Fruit fly (Drosophila melanogaster) whole organism, embryonic: ENCODE results near the gene Ptpmeg2.

Source experiments
- Abd-B ChIP-seq: fragments of 200-800 bp; sonication (Bioruptor generic); optimal IDR thresholded peaks from 2 replicates; lab custom pipeline; 2018; ENCODE audit warnings: missing biosample characterization, mild to moderate bottlenecking, missing genetic modification characterization, moderate library complexity
- B-H1 ChIP-seq: fragments of 200-800 bp; sonication (Bioruptor generic); IDR thresholded peaks from 3 replicates; pipeline ENCODE4 v1.3.6; 2022; ENCODE audit warnings: missing biosample characterization, missing genetic modification characterization
- CG11398 ChIP-seq: fragments of 200-800 bp; sonication (Bioruptor generic); optimal IDR thresholded peaks from 2 replicates; lab custom pipeline; 2016; ENCODE audit warnings: missing biosample characterization, missing genetic modification characterization
- CG12104 ChIP-seq: fragments of 200-800 bp; sonication (Bioruptor generic); optimal IDR thresholded peaks from 3 replicates; lab custom pipeline; 2016; ENCODE audit warnings: missing biosample characterization, missing genetic modification characterization
- CG12236 ChIP-seq: fragments of 200-800 bp; sonication (Bioruptor generic); optimal IDR thresholded peaks from 2 replicates; lab custom pipeline; 2016; ENCODE audit warnings: missing biosample characterization, missing genetic modification characterization
- CG1233 ChIP-seq: fragments of 200-800 bp; sonication (Bioruptor generic); optimal IDR thresholded peaks from 4 replicates; lab custom pipeline; 2018; ENCODE audit warnings: missing biosample characterization, mild to moderate bottlenecking, missing genetic modification characterization
- CG14667 ChIP-seq: fragments of 200-800 bp; sonication (Bioruptor generic); IDR thresholded peaks from 2 replicates; pipeline ENCODE4 v1.3.6; 2022; ENCODE audit warnings: missing biosample characterization, missing genetic modification characterization
- CG14710 ChIP-seq: fragments of 200-800 bp; sonication (Bioruptor generic); optimal IDR thresholded peaks from 3 replicates; lab custom pipeline; 2019; ENCODE audit warnings: missing biosample characterization, mild to moderate bottlenecking, missing genetic modification characterization, moderate library complexity
- CG1603 ChIP-seq: fragments of 200-800 bp; sonication (Bioruptor generic); optimal IDR thresholded peaks from 2 replicates; lab custom pipeline; 2019; ENCODE audit warnings: missing biosample characterization, mild to moderate bottlenecking, missing genetic modification characterization, moderate library complexity
- CG16779 ChIP-seq: fragments of 200-800 bp; sonication (Bioruptor generic); IDR thresholded peaks from 2 replicates; pipeline ENCODE4 v1.3.6; 2022; ENCODE audit warnings: missing biosample characterization, missing genetic modification characterization
- CG18619 ChIP-seq: fragments of 200-800 bp; sonication (Bioruptor generic); optimal IDR thresholded peaks from 3 replicates; lab custom pipeline; 2017; ENCODE audit warnings: missing biosample characterization, mild to moderate bottlenecking, missing genetic modification characterization
- CG2199 ChIP-seq: fragments of 200-800 bp; sonication (Bioruptor generic); IDR thresholded peaks from 3 replicates; pipeline ENCODE4 v1.3.6; 2022; ENCODE audit warnings: missing biosample characterization, missing genetic modification characterization
- CG4820 ChIP-seq: fragments of 200-800 bp; sonication (Bioruptor generic); optimal IDR thresholded peaks from 3 replicates; lab custom pipeline; 2016; ENCODE audit warnings: missing biosample characterization, missing genetic modification characterization
- CG7357 ChIP-seq: fragments of 200-800 bp; sonication (Bioruptor generic); IDR thresholded peaks from 3 replicates; pipeline ENCODE4 v1.3.6; 2022; ENCODE audit warnings: missing biosample characterization, missing genetic modification characterization
- CG7928 ChIP-seq: fragments of 200-800 bp; sonication (Bioruptor generic); optimal IDR thresholded peaks from 2 replicates; lab custom pipeline; 2017; ENCODE audit warnings: missing biosample characterization, mild to moderate bottlenecking, missing genetic modification characterization
- CG8388 ChIP-seq: fragments of 200-800 bp; sonication (Bioruptor generic); optimal IDR thresholded peaks from 2 replicates; lab custom pipeline; 2019; ENCODE audit warnings: missing biosample characterization, mild to moderate bottlenecking, missing genetic modification characterization, moderate library complexity
- CG8944 ChIP-seq: fragments of 200-800 bp; sonication (Bioruptor generic); optimal IDR thresholded peaks from 3 replicates; lab custom pipeline; 2016; ENCODE audit warnings: missing biosample characterization, missing genetic modification characterization
- Camta ChIP-seq: fragments of 200-800 bp; sonication (Bioruptor generic); optimal IDR thresholded peaks from 2 replicates; lab custom pipeline; 2016; ENCODE audit warnings: missing biosample characterization, missing genetic modification characterization
- Deaf1 ChIP-seq: fragments of 200-800 bp; optimal IDR thresholded peaks from 3 replicates; lab custom pipeline; 2019; ENCODE audit warnings: missing biosample characterization, mild to moderate bottlenecking, missing genetic modification characterization, moderate library complexity
- E2f1 ChIP-seq: fragments of 200-800 bp; sonication (Bioruptor generic); IDR thresholded peaks from 2 replicates; pipeline ENCODE4 v1.3.6; 2022; ENCODE audit warnings: missing biosample characterization, missing genetic modification characterization
- ERR ChIP-seq: fragments of 200-800 bp; sonication (Bioruptor generic); optimal IDR thresholded peaks from 2 replicates; lab custom pipeline; 2016; ENCODE audit warnings: missing biosample characterization, missing genetic modification characterization
- HHEX ChIP-seq: fragments of 200-800 bp; sonication (Bioruptor generic); optimal IDR thresholded peaks from 3 replicates; lab custom pipeline; 2017; ENCODE audit warnings: missing biosample characterization, mild to moderate bottlenecking, missing genetic modification characterization, missing genetic modification reagents
- HLHmδ ChIP-seq: fragments of 200-800 bp; sonication (Bioruptor generic); optimal IDR thresholded peaks from 2 replicates; lab custom pipeline; 2018; ENCODE audit warnings: missing biosample characterization, mild to moderate bottlenecking, missing genetic modification characterization, moderate library complexity
- Lim3 ChIP-seq: fragments of 200-800 bp; sonication (Bioruptor generic); IDR thresholded peaks from 2 replicates; pipeline ENCODE4 v1.3.6; 2022; ENCODE audit warnings: missing biosample characterization, missing genetic modification characterization
- Myb ChIP-seq: fragments of 200-800 bp; sonication (Bioruptor generic); optimal IDR thresholded peaks from 2 replicates; lab custom pipeline; 2016; ENCODE audit warnings: missing biosample characterization, missing genetic modification characterization
- Scr ChIP-seq: fragments of 200-800 bp; sonication (Bioruptor generic); IDR thresholded peaks from 2 replicates; pipeline ENCODE4 v1.3.6; 2022; ENCODE audit warnings: missing biosample characterization, missing genetic modification characterization; ENCODE audit not compliant: partially characterized antibody
- Sin3A ChIP-seq: fragments of >200 bp; optimal IDR thresholded peaks from 2 replicates; lab custom pipeline; 2018
- Six4 ChIP-seq: fragments of 200-800 bp; sonication (Bioruptor generic); optimal IDR thresholded peaks from 2 replicates; lab custom pipeline; 2016; ENCODE audit warnings: missing biosample characterization, missing genetic modification characterization
- Taf1 ChIP-seq: fragments of 200-800 bp; sonication (Bioruptor generic); IDR thresholded peaks from 2 replicates; pipeline ENCODE4 v1.3.6; 2022; ENCODE audit warnings: missing biosample characterization, missing genetic modification characterization
- YL-1 ChIP-seq: fragments of 200-800 bp; sonication (Bioruptor generic); optimal IDR thresholded peaks from 3 replicates; lab custom pipeline; 2017; ENCODE audit warnings: missing biosample characterization, mild to moderate bottlenecking, missing genetic modification characterization
- bab2 ChIP-seq: fragments of 200-800 bp; sonication (Bioruptor generic); optimal IDR thresholded peaks from 2 replicates; lab custom pipeline; 2016; ENCODE audit warnings: missing biosample characterization, missing genetic modification characterization
- cas ChIP-seq: fragments of 200-800 bp; sonication (Bioruptor generic); IDR thresholded peaks from 2 replicates; pipeline ENCODE4 v1.3.6; 2022; ENCODE audit warnings: missing biosample characterization, missing genetic modification characterization
- cato ChIP-seq: fragments of 200-800 bp; sonication (Bioruptor generic); optimal IDR thresholded peaks from 2 replicates; lab custom pipeline; 2016; ENCODE audit warnings: missing biosample characterization, missing genetic modification characterization, borderline replicate concordance
- chinmo ChIP-seq: fragments of 200-800 bp; sonication (Bioruptor generic); IDR thresholded peaks from 4 replicates; pipeline ENCODE4 v1.3.6; 2022; ENCODE audit warnings: missing biosample characterization, missing genetic modification characterization; ENCODE audit not compliant: partially characterized antibody
- chm ChIP-seq: fragments of 200-800 bp; sonication (Bioruptor generic); IDR thresholded peaks from 2 replicates; pipeline ENCODE4 v1.3.6; 2022; ENCODE audit warnings: missing biosample characterization, missing genetic modification characterization
- disco-r ChIP-seq: fragments of 200-800 bp; sonication (Bioruptor generic); optimal IDR thresholded peaks from 2 replicates; lab custom pipeline; 2016; ENCODE audit warnings: missing biosample characterization, missing genetic modification characterization
- ewg ChIP-seq: fragments of 200-800 bp; sonication (Bioruptor generic); optimal IDR thresholded peaks from 3 replicates; lab custom pipeline; 2017; ENCODE audit warnings: mild to moderate bottlenecking, missing biosample characterization, missing genetic modification reagents, missing genetic modification characterization
- fd3F ChIP-seq: fragments of 200-800 bp; sonication (Bioruptor generic); optimal IDR thresholded peaks from 2 replicates; lab custom pipeline; 2018; ENCODE audit warnings: missing biosample characterization, mild to moderate bottlenecking, missing genetic modification characterization, moderate library complexity
- ftz-f1 ChIP-seq: fragments of 200-800 bp; sonication (Bioruptor generic); optimal IDR thresholded peaks from 2 replicates; lab custom pipeline; 2016; ENCODE audit warnings: missing biosample characterization, missing genetic modification characterization
- insv ChIP-seq, 2 experiments: fragments of 200-800 bp; sonication (Bioruptor generic); optimal IDR thresholded peaks; 3 replicates each; lab custom pipeline; 2016 to 2018; ENCODE audit warnings: missing biosample characterization in 2 of 2, missing genetic modification characterization in 2 of 2
- jumu ChIP-seq: fragments of 200-800 bp; sonication (Bioruptor generic); optimal IDR thresholded peaks from 3 replicates; lab custom pipeline; 2016; ENCODE audit warnings: missing biosample characterization, missing genetic modification characterization
- knrl ChIP-seq: fragments of 200-800 bp; sonication (Bioruptor generic); IDR thresholded peaks from 3 replicates; pipeline ENCODE4 v1.3.6; 2022; ENCODE audit warnings: missing biosample characterization, missing genetic modification characterization; ENCODE audit not compliant: partially characterized antibody
- mld ChIP-seq: fragments of 200-800 bp; sonication (Bioruptor generic); IDR thresholded peaks from 3 replicates; pipeline ENCODE4 v1.3.6; 2022; ENCODE audit warnings: missing biosample characterization, missing genetic modification characterization; ENCODE audit not compliant: partially characterized antibody
- nau ChIP-seq: fragments of 200-800 bp; sonication (Bioruptor generic); optimal IDR thresholded peaks from 3 replicates; lab custom pipeline; 2017; ENCODE audit warnings: missing biosample characterization, mild to moderate bottlenecking, missing genetic modification characterization, missing genetic modification reagents
- pzg ChIP-seq: fragments of 200-800 bp; sonication (Bioruptor generic); optimal IDR thresholded peaks from 3 replicates; lab custom pipeline; 2018; ENCODE audit warnings: missing biosample characterization, mild to moderate bottlenecking, missing genetic modification characterization, moderate library complexity
- seq ChIP-seq: fragments of 200-800 bp; sonication (Bioruptor generic); IDR thresholded peaks from 2 replicates; pipeline ENCODE4 v1.3.6; 2022; ENCODE audit warnings: missing biosample characterization, missing genetic modification characterization
- vfl ChIP-seq: fragments of 200-800 bp; sonication (Bioruptor generic); optimal IDR thresholded peaks from 2 replicates; lab custom pipeline; 2016; ENCODE audit warnings: missing biosample characterization, missing genetic modification characterization
- wdn ChIP-seq: fragments of 200-800 bp; sonication (Bioruptor generic); IDR thresholded peaks from 2 replicates; pipeline ENCODE4 v1.3.6; 2022; ENCODE audit warnings: missing biosample characterization, missing genetic modification characterization
- zf30C ChIP-seq: fragments of 200-800 bp; sonication (Bioruptor generic); optimal IDR thresholded peaks from 3 replicates; lab custom pipeline; 2018; ENCODE audit warnings: missing biosample characterization, mild to moderate bottlenecking, missing genetic modification characterization

The Ptpmeg2 gene

dm6 chrX:9685568-9686413 is 26.8 kb upstream of the Ptpmeg2 start (continued):
- TF ChIP-seq mld (peak; percentile 26; the same call in 1 of the 3 replicates), CG1603 (tag; lab: Kevin White, UChicago) (peak; percentile 25), chinmo (GFP tag; lab: Robert Waterston, UW) (no peak), seq (GFP tag; lab: Robert Waterston, UW) (no peak), Deaf1 (tag; lab: Kevin White, UChicago) (no peak), CG14667 (GFP tag; lab: Robert Waterston, UW) (0 out of 2 replicates have a peak, but pooled peaks have one; percentile 4), YL-1 (no peak), nau (GFP tag; lab: Kevin White, UChicago) (no peak), CG12104 (peak; percentile 59), Sin3A (lab: Kevin White, UChicago) (peak; percentile 1), ERR (GFP tag; lab: Kevin White, UChicago) (peak; percentile 2), Lim3 (no peak), CG1233 (GFP tag; lab: Kevin White, UChicago) (peak; percentile 9), Taf1 (GFP tag; lab: Robert Waterston, UW) (no peak), pzg (GFP tag; lab: Kevin White, UChicago) (peak; percentile 40), disco-r (GFP tag; lab: Kevin White, UChicago) (peak; percentile 87), knrl (GFP tag; lab: Robert Waterston, UW) (peak; percentile 57; the same call in 2 of the 3 replicates), chm (GFP tag; lab: Robert Waterston, UW) (no peak; the same call in 1 of the 2 replicates), ftz-f1 (GFP tag; lab: Kevin White, UChicago) (no peak), zf30C (peak; percentile 44), CG18619 (GFP tag; lab: Kevin White, UChicago) (peak; percentile 68), bab2 (GFP tag; lab: Kevin White, UChicago) (peak; percentile 35), CG11398 (no peak), cas (no peak), HLHmδ (GFP tag; lab: Kevin White, UChicago) (peak; percentile 39), CG14710 (tag; lab: Kevin White, UChicago) (peak; percentile 44), Scr (peak; percentile 70), ewg (GFP tag; lab: Kevin White, UChicago) (peak; percentile 44), CG2199 (0 out of 3 replicates have a peak, but pooled peaks have one; percentile 16), CG12236 (no peak), cato (GFP tag; lab: Kevin White, UChicago) (peak; percentile 49), HHEX (GFP tag; lab: Kevin White, UChicago) (peak; percentile 34), Abd-B (peak; percentile 48), CG8388 (GFP tag; lab: Kevin White, UChicago) (peak; percentile 24), CG7357 (GFP tag; lab: Robert Waterston, UW) (no peak), Six4 (peak; percentile 43), vfl (GFP tag; lab: Kevin White, UChicago) (peak; percentile 57), B-H1 (GFP tag; lab: Robert Waterston, UW) (no peak), jumu (GFP tag; lab: Kevin White, UChicago) (peak; percentile 61), insv (GFP tag; optimal IDR thresholded peaks at IDR 0.05; lab: Kevin White, UChicago) (peak in 1 of 2 experiments; percentile 45), wdn (GFP tag; lab: Robert Waterston, UW) (no peak), CG4820 (GFP tag; lab: Kevin White, UChicago) (peak; percentile 51), Myb (GFP tag; lab: Kevin White, UChicago) (peak; percentile 52), Camta (peak; percentile 58), fd3F (GFP tag; lab: Kevin White, UChicago) (peak; percentile 28), CG16779 (GFP tag; lab: Robert Waterston, UW) (no peak), CG8944 (GFP tag; lab: Kevin White, UChicago) (no peak), E2f1 (no peak), CG7928 (no peak)
